Fruit fly (Drosophila melanogaster): ENCODE measurements around the gene CG5250.

CG5250 gene

dm6 chr3R:19180263-19180893, 48.7 kb downstream of the CG5250 start, which contains the start of the genes CG5555 and myd (continued):
- TF ChIP-seq Doc3 (GFP tag; IDR thresholded peaks at IDR 0.05; ENCODE audit: partially characterized antibody) = peak; percentile 71; the same call in 2 of the 3 replicates
- TF ChIP-seq Asciz (GFP tag; optimal IDR thresholded peaks at IDR 0.05) = no peak
- TF ChIP-seq gem (tag; optimal IDR thresholded peaks at IDR 0.05) = peak; percentile 45
- TF ChIP-seq prd (optimal IDR thresholded peaks at IDR 0.05) = no peak
- TF ChIP-seq prd (GFP tag; IDR thresholded peaks at IDR 0.05) = 0 out of 3 replicates have a peak, but pooled peaks have one; percentile 42
- TF ChIP-seq sob (GFP tag; IDR thresholded peaks at IDR 0.05) = peak; percentile 64; the same call in 1 of the 2 replicates
- TF ChIP-seq pfk (GFP tag; optimal IDR thresholded peaks at IDR 0.05) = no peak
- no peak for TF ChIP-seq ab (GFP tag; optimal IDR thresholded peaks at IDR 0.05)
- TF ChIP-seq CG1603 (tag; optimal IDR thresholded peaks at IDR 0.05) = peak; percentile 56
- peak; percentile 30 for TF ChIP-seq scrt (GFP tag; optimal IDR thresholded peaks at IDR 0.05)
- peak; percentile 1 for TF ChIP-seq slp2 (GFP tag; optimal IDR thresholded peaks at IDR 0.05)
- TF ChIP-seq CG14965 (GFP tag; optimal IDR thresholded peaks at IDR 0.05; ENCODE audit: borderline replicate concordance) = no peak
- TF ChIP-seq CG3065 (GFP tag; optimal IDR thresholded peaks at IDR 0.05) = no peak
- peak; percentile 15 for TF ChIP-seq CG11723 (GFP tag; optimal IDR thresholded peaks at IDR 0.05)
- TF ChIP-seq otp (GFP tag; IDR thresholded peaks at IDR 0.05) = no peak
- TF ChIP-seq NC2β (GFP tag; optimal IDR thresholded peaks at IDR 0.05) = no peak
- peak; percentile 77 for TF ChIP-seq Bgb (GFP tag; IDR thresholded peaks at IDR 0.05; ENCODE audit: partially characterized antibody)
- no peak for TF ChIP-seq Awh (GFP tag; IDR thresholded peaks at IDR 0.05)
- TF ChIP-seq CG2875 (GFP tag; optimal IDR thresholded peaks at IDR 0.05) = no peak
- no peak for TF ChIP-seq CG4730 (GFP tag; IDR thresholded peaks at IDR 0.05)
- TF ChIP-seq CG33213 (GFP tag; optimal IDR thresholded peaks at IDR 0.05) = peak; percentile 49
- TF ChIP-seq fd3F (GFP tag; optimal IDR thresholded peaks at IDR 0.05) = no peak
- TF ChIP-seq pho (GFP tag; optimal IDR thresholded peaks at IDR 0.05) = peak; percentile 73
- TF ChIP-seq fru (optimal IDR thresholded peaks at IDR 0.05) = no peak
- TF ChIP-seq Mes4 (GFP tag; optimal IDR thresholded peaks at IDR 0.05) = no peak
- 0 out of 3 replicates have a peak, but pooled peaks have one; percentile 15 for TF ChIP-seq ase (GFP tag; IDR thresholded peaks at IDR 0.05)
- peak; percentile 38 for TF ChIP-seq chn (GFP tag; optimal IDR thresholded peaks at IDR 0.05)
- peak; percentile 86 for TF ChIP-seq E2f2 (GFP tag; IDR thresholded peaks at IDR 0.05)
- TF ChIP-seq Spps (tag; optimal IDR thresholded peaks at IDR 0.05) = no peak
- TF ChIP-seq CG13287 (GFP tag; IDR thresholded peaks at IDR 0.05; ENCODE audit: partially characterized antibody) = peak; percentile 86
- TF ChIP-seq bab2 (GFP tag; optimal IDR thresholded peaks at IDR 0.05) = peak; percentile 27
- TF ChIP-seq CG10147 (GFP tag; optimal IDR thresholded peaks at IDR 0.05) = peak; percentile 0
- TF ChIP-seq C15 (GFP tag; IDR thresholded peaks at IDR 0.05) = no peak
- no peak for TF ChIP-seq CG16863 (GFP tag; optimal IDR thresholded peaks at IDR 0.05)
- TF ChIP-seq corto (GFP tag; optimal IDR thresholded peaks at IDR 0.05) = peak; percentile 32
- no peak for TF ChIP-seq CG8290 (GFP tag; optimal IDR thresholded peaks at IDR 0.05)
- TF ChIP-seq CG8290 (tag; optimal IDR thresholded peaks at IDR 0.05) = peak in 1 of 2 experiments; percentile 63
- peak; percentile 47 for TF ChIP-seq pb (GFP tag; optimal IDR thresholded peaks at IDR 0.05)
- no peak for TF ChIP-seq CG10979 (tag; optimal IDR thresholded peaks at IDR 0.05)
- no peak for TF ChIP-seq D19B (GFP tag; optimal IDR thresholded peaks at IDR 0.05)
- TF ChIP-seq nom (GFP tag; optimal IDR thresholded peaks at IDR 0.05) = no peak
- TF ChIP-seq trem (tag; optimal IDR thresholded peaks at IDR 0.05) = peak; percentile 36
- peak; percentile 15 for TF ChIP-seq sd (tag; optimal IDR thresholded peaks at IDR 0.05)
- no peak for TF ChIP-seq lola (GFP tag; optimal IDR thresholded peaks at IDR 0.05)
- TF ChIP-seq gsb-n (tag; optimal IDR thresholded peaks at IDR 0.05) = no peak
- TF ChIP-seq inv (GFP tag; IDR thresholded peaks at IDR 0.05; ENCODE audit: partially characterized antibody) = peak; percentile 49
- TF ChIP-seq CG1602 (GFP tag; optimal IDR thresholded peaks at IDR 0.05) = no peak
- TF ChIP-seq bigmax (GFP tag; optimal IDR thresholded peaks at IDR 0.05) = no peak
- TF ChIP-seq CG15514 (GFP tag; optimal IDR thresholded peaks at IDR 0.05) = peak; percentile 99
- peak; percentile 37; the same call in 1 of the 2 replicates for TF ChIP-seq lmd (GFP tag; IDR thresholded peaks at IDR 0.05)
